Worm (Caenorhabditis elegans): ENCODE measurements around the gene wee-1.1.

wee-1.1 gene

DNA sequence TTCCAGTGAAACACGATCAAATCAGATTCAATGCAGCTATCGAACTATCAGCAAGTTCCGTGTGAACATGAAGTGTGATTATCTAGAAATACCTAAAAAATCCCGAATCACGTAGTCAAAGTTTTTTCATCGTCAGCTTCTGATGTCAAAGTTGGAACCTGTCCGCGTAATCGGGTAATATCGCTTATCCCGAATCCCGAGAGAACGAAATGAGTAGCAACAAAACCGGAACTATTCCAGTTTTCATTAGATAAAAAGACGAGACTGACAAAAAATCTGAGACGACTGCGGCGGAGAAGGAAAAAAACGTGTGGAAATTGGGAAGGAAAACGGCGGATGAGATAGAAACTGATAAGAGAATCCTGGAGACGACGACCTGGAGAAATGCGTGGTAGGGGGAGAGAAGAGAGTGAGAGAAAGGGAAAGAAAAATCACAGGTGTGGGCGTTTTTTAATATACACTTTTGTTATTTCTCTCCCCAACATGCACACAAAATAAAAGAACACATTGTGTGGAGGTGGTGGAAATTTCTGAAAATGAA, 36.7 kb upstream of the wee-1.1 start:
- TF ChIP-seq fos-1 (tag; optimal IDR thresholded peaks at IDR 0.05) (peak; percentile 45), ama-1 (optimal IDR thresholded peaks at IDR 0.05) (peak; percentile 33), elt-1 (tag; optimal IDR thresholded peaks at IDR 0.05) (no peak), F13H6.1 (tag; optimal IDR thresholded peaks at IDR 0.05) (peak; percentile 13), ztf-4 (tag; optimal IDR thresholded peaks at IDR 0.05) (no peak), alr-1 (tag; optimal IDR thresholded peaks at IDR 0.05) (no peak), ceh-16 (tag; optimal IDR thresholded peaks at IDR 0.05) (no peak)

- peak; percentile 31 for TF ChIP-seq nhr-25 (tag; optimal IDR thresholded peaks at IDR 0.05)
- no peak for TF ChIP-seq mbf-1 (tag; optimal IDR thresholded peaks at IDR 0.05)
- no peak for TF ChIP-seq nhr-12 (tag; optimal IDR thresholded peaks at IDR 0.05)
- TF ChIP-seq ama-1 (optimal IDR thresholded peaks at IDR 0.05) = peak; percentile 19
- TF ChIP-seq zag-1 (tag; optimal IDR thresholded peaks at IDR 0.05) = no peak
- TF ChIP-seq unc-62 (GFP tag; optimal IDR thresholded peaks at IDR 0.05) = no peak
- no peak for TF ChIP-seq sem-4 (tag; optimal IDR thresholded peaks at IDR 0.05)
- TF ChIP-seq nhr-77 (tag; optimal IDR thresholded peaks at IDR 0.05) = no peak
- peak; percentile 13 for TF ChIP-seq blmp-1 (tag; optimal IDR thresholded peaks at IDR 0.05; ENCODE audit: insufficient read depth)
- peak; percentile 50 for TF ChIP-seq egl-27 (tag; optimal IDR thresholded peaks at IDR 0.05)
- peak; percentile 67 for TF ChIP-seq nhr-21 (tag; optimal IDR thresholded peaks at IDR 0.05)
- peak; percentile 5 for TF ChIP-seq lin-13 (GFP tag; optimal IDR thresholded peaks at IDR 0.05)
- TF ChIP-seq nhr-23 (tag; optimal IDR thresholded peaks at IDR 0.05) = no peak
- TF ChIP-seq F13H6.1 (tag; optimal IDR thresholded peaks at IDR 0.05) = peak; percentile 70
- TF ChIP-seq elt-1 (tag; optimal IDR thresholded peaks at IDR 0.05) = peak; percentile 81
- no peak for TF ChIP-seq ceh-82 (tag; optimal IDR thresholded peaks at IDR 0.05)
- peak; percentile 95 for TF ChIP-seq fos-1 (tag; optimal IDR thresholded peaks at IDR 0.05)
- no peak for TF ChIP-seq elt-3 (tag; optimal IDR thresholded peaks at IDR 0.05)
- TF ChIP-seq ztf-4 (tag; optimal IDR thresholded peaks at IDR 0.05) = no peak
- no peak for TF ChIP-seq unc-39 (tag; optimal IDR thresholded peaks at IDR 0.05)
- peak; percentile 62 for TF ChIP-seq ceh-16 (tag; optimal IDR thresholded peaks at IDR 0.05)
- peak; percentile 86 for TF ChIP-seq nhr-129 (tag; optimal IDR thresholded peaks at IDR 0.05)
- no peak for TF ChIP-seq ztf-11 (tag; optimal IDR thresholded peaks at IDR 0.05)
- TF ChIP-seq snpc-4 (tag; optimal IDR thresholded peaks at IDR 0.05) = no peak
- peak in 1 of 2 experiments; percentile 49 for TF ChIP-seq lsy-2 (tag; optimal IDR thresholded peaks at IDR 0.05)
- TF ChIP-seq ztf-1 (GFP tag; conservative IDR thresholded peaks at IDR 0.05) = no peak
- TF ChIP-seq C34F6.9 (tag; optimal IDR thresholded peaks at IDR 0.05) = peak; percentile 41
- TF ChIP-seq Y55F3AM.14 (GFP tag; optimal IDR thresholded peaks at IDR 0.05) = no peak
- TF ChIP-seq sma-3 (GFP tag; optimal IDR thresholded peaks at IDR 0.05) = peak; percentile 73
- peak; percentile 45 for TF ChIP-seq crh-2 (tag; optimal IDR thresholded peaks at IDR 0.05)
- peak; percentile 32 for TF ChIP-seq skn-1 (tag; optimal IDR thresholded peaks at IDR 0.05)
- TF ChIP-seq ZK546.5 (tag; optimal IDR thresholded peaks at IDR 0.05) = no peak
- TF ChIP-seq sma-9 (GFP tag; optimal IDR thresholded peaks at IDR 0.05) = peak; percentile 39
- no peak for TF ChIP-seq sma-9 (tag; optimal IDR thresholded peaks at IDR 0.05)
Measured at ce11 chrII:9619402-9619862, 36.1 kb upstream of the wee-1.1 start.

DNA sequence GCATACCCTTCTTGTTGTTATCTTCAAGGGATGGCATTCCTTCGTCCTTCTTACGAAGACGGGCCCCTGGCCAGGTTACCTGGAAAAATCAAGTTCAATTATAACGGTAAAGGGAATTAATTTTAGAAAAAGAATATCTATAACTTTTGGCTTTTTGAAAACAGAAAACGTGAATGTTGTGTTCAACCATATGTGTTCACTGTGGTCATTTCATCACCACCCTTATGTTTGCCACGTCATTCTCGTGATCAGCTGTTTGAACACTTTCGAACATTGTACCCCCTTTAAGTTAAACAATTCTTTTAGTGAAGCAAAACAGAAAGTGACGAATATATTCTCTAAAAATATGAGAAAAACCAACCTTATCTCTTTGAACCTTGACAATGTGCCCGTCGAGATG, 35.4 kb upstream of the wee-1.1 start:
- no peak for TF ChIP-seq nhr-21 (tag; optimal IDR thresholded peaks at IDR 0.05)
- no peak for TF ChIP-seq mdl-1 (tag; optimal IDR thresholded peaks at IDR 0.05)
- no peak for TF ChIP-seq C34F6.9 (tag; optimal IDR thresholded peaks at IDR 0.05)
- TF ChIP-seq ceh-82 (tag; optimal IDR thresholded peaks at IDR 0.05) = no peak
- no peak for TF ChIP-seq ztf-11 (tag; optimal IDR thresholded peaks at IDR 0.05)
- TF ChIP-seq unc-39 (tag; optimal IDR thresholded peaks at IDR 0.05) = no peak
- no peak for TF ChIP-seq ceh-16 (tag; optimal IDR thresholded peaks at IDR 0.05)
- no peak for TF ChIP-seq fos-1 (tag; optimal IDR thresholded peaks at IDR 0.05)
- TF ChIP-seq nhr-77 (tag; optimal IDR thresholded peaks at IDR 0.05) = no peak
- no peak for TF ChIP-seq sma-9 (GFP tag; optimal IDR thresholded peaks at IDR 0.05)
- TF ChIP-seq sma-9 (tag; optimal IDR thresholded peaks at IDR 0.05) = no peak
- no peak for TF ChIP-seq elt-3 (tag; optimal IDR thresholded peaks at IDR 0.05)
- TF ChIP-seq snpc-4 (tag; optimal IDR thresholded peaks at IDR 0.05) = no peak
- TF ChIP-seq unc-55 (GFP tag; optimal IDR thresholded peaks at IDR 0.05) = no peak
- no peak for TF ChIP-seq blmp-1 (tag; optimal IDR thresholded peaks at IDR 0.05; ENCODE audit: insufficient read depth)
- TF ChIP-seq gmeb-1 (tag; optimal IDR thresholded peaks at IDR 0.05) = no peak
- TF ChIP-seq zag-1 (tag; optimal IDR thresholded peaks at IDR 0.05) = no peak
- TF ChIP-seq nhr-12 (tag; optimal IDR thresholded peaks at IDR 0.05) = no peak
- no peak for TF ChIP-seq nhr-10 (tag; optimal IDR thresholded peaks at IDR 0.05)
- no peak for TF ChIP-seq peb-1 (tag; optimal IDR thresholded peaks at IDR 0.05)

Measured in whole organism, L2 larva.